Worm (Caenorhabditis elegans): ENCODE measurements around the gene pin-2.

DNA sequence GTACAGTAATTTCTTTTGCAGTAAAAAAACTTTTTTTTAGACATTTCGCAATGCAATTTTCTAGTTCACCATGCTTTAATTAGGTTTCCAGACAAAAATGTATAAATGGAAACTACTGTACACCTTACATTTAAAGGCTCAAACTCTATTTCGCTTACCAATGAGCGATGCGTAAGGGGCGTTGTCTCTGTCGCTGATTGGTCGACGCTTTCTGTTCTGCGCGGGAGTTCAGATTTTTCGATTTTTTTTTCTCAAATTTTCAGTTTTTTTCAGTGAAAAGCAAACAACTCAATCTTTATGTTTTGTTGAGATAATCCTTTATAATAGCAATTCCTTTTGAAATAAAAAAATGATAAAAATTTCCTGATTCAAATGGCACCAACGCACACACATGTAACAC is 39.5 kb upstream of the pin-2 start:
- TF ChIP-seq daf-19 (GFP tag; conservative IDR thresholded peaks at IDR 0.05) (no peak), nhr-10 (tag; optimal IDR thresholded peaks at IDR 0.05) (no peak), ztf-11 (tag; optimal IDR thresholded peaks at IDR 0.05) (no peak), egl-43 (GFP tag; IDR thresholded peaks at IDR 0.05) (no peak), nhr-111 (GFP tag; optimal IDR thresholded peaks at IDR 0.05) (no peak), ZK546.5 (tag; optimal IDR thresholded peaks at IDR 0.05) (no peak)

Data from whole organism, L4 larva.